Worm (Caenorhabditis elegans): ENCODE data around the gene F58G6.3.

Gene F58G6.3

DNA sequence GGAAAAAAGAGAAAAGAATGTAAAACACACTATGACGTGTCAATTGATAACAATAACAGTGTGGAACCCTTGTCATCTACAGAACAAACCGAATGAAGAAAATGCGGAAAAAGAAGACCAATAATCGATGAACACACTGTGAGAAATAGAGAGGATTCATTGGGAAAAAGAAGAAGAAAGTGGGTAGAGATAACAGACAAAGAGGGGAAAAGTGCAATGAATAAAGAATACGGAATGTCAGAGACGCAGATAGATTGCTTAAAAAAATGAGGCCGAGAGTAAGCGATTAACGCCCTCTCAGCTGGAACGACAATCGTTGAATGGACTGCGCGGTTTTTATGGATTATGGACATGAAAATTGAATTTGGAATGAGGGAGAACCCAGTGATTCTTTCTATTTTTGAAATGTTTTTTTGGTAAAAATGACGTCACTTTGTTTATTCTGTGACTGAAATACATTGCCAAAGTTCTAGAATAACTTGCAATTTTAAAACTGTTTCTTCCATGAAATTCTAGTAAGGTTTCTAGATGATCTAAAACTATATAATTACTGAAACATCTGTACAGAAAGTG is 5.5 kb upstream of the F58G6.3 start, which contains the start of gene amph-1:
amph-1 (minus strand) TSS at position 85 of the 573 bp plus-strand sequence.
- TF ChIP-seq nhr-21 (tag; optimal IDR thresholded peaks at IDR 0.05) = peak; percentile 2
- TF ChIP-seq nhr-77 (tag; optimal IDR thresholded peaks at IDR 0.05) = no peak
- no peak for TF ChIP-seq R02D3.7 (tag; optimal IDR thresholded peaks at IDR 0.05)
- TF ChIP-seq aly-2 (tag; optimal IDR thresholded peaks at IDR 0.05) = no peak
- TF ChIP-seq peb-1 (tag; optimal IDR thresholded peaks at IDR 0.05) = no peak
- no peak for TF ChIP-seq ztf-4 (tag; optimal IDR thresholded peaks at IDR 0.05)
- TF ChIP-seq zag-1 (tag; optimal IDR thresholded peaks at IDR 0.05) = no peak
- TF ChIP-seq lin-39 (tag; optimal IDR thresholded peaks at IDR 0.05) = no peak
- no peak for TF ChIP-seq snpc-4 (tag; optimal IDR thresholded peaks at IDR 0.05)
- peak in 1 of 2 experiments; percentile 41 for TF ChIP-seq lsy-2 (tag; optimal IDR thresholded peaks at IDR 0.05)
- TF ChIP-seq sma-3 (GFP tag; optimal IDR thresholded peaks at IDR 0.05) = peak; percentile 1
- TF ChIP-seq ztf-11 (tag; optimal IDR thresholded peaks at IDR 0.05) = no peak
- peak; percentile 50 for TF ChIP-seq blmp-1 (tag; optimal IDR thresholded peaks at IDR 0.05; ENCODE audit: insufficient read depth)
- TF ChIP-seq nhr-12 (tag; optimal IDR thresholded peaks at IDR 0.05) = no peak
- TF ChIP-seq unc-39 (tag; optimal IDR thresholded peaks at IDR 0.05) = no peak
- TF ChIP-seq unc-62 (GFP tag; optimal IDR thresholded peaks at IDR 0.05) = no peak
- no peak for TF ChIP-seq nhr-237 (tag; optimal IDR thresholded peaks at IDR 0.05)
- TF ChIP-seq elt-1 (tag; optimal IDR thresholded peaks at IDR 0.05) = no peak
- TF ChIP-seq sma-9 (GFP tag; optimal IDR thresholded peaks at IDR 0.05) = peak; percentile 51
- no peak for TF ChIP-seq sma-9 (tag; optimal IDR thresholded peaks at IDR 0.05)
- TF ChIP-seq C34F6.9 (tag; optimal IDR thresholded peaks at IDR 0.05) = peak; percentile 81
- TF ChIP-seq F13H6.1 (tag; optimal IDR thresholded peaks at IDR 0.05) = peak; percentile 42
- TF ChIP-seq sem-4 (tag; optimal IDR thresholded peaks at IDR 0.05) = no peak
- no peak for TF ChIP-seq gmeb-1 (tag; optimal IDR thresholded peaks at IDR 0.05)
- no peak for TF ChIP-seq nhr-10 (tag; optimal IDR thresholded peaks at IDR 0.05)
- no peak for TF ChIP-seq alr-1 (tag; optimal IDR thresholded peaks at IDR 0.05)
- no peak for TF ChIP-seq nhr-23 (tag; optimal IDR thresholded peaks at IDR 0.05)
- no peak for TF ChIP-seq ztf-1 (GFP tag; conservative IDR thresholded peaks at IDR 0.05)
- no peak for TF ChIP-seq skn-1 (tag; optimal IDR thresholded peaks at IDR 0.05)
- TF ChIP-seq lin-11 (tag; optimal IDR thresholded peaks at IDR 0.05) = no peak
- TF ChIP-seq nhr-11 (tag; optimal IDR thresholded peaks at IDR 0.05) = no peak
- no peak for TF ChIP-seq ceh-82 (tag; optimal IDR thresholded peaks at IDR 0.05)
- TF ChIP-seq crh-2 (tag; optimal IDR thresholded peaks at IDR 0.05) = peak; percentile 78
- no peak for TF ChIP-seq mdl-1 (tag; optimal IDR thresholded peaks at IDR 0.05)
- TF ChIP-seq ceh-16 (tag; optimal IDR thresholded peaks at IDR 0.05) = no peak
- TF ChIP-seq dmd-4 (tag; optimal IDR thresholded peaks at IDR 0.05) = no peak
- TF ChIP-seq lin-13 (GFP tag; optimal IDR thresholded peaks at IDR 0.05) = no peak
- no peak for TF ChIP-seq Y55F3AM.14 (GFP tag; optimal IDR thresholded peaks at IDR 0.05)
- no peak for TF ChIP-seq egl-27 (tag; optimal IDR thresholded peaks at IDR 0.05)
- peak; percentile 54 for TF ChIP-seq fos-1 (tag; optimal IDR thresholded peaks at IDR 0.05)
- peak; percentile 31 for TF ChIP-seq nhr-129 (tag; optimal IDR thresholded peaks at IDR 0.05)
- TF ChIP-seq mbf-1 (tag; optimal IDR thresholded peaks at IDR 0.05) = no peak
- no peak for TF ChIP-seq nhr-6 (tag; optimal IDR thresholded peaks at IDR 0.05)
- TF ChIP-seq nhr-25 (tag; optimal IDR thresholded peaks at IDR 0.05) = no peak
- TF ChIP-seq elt-3 (tag; optimal IDR thresholded peaks at IDR 0.05) = no peak
- TF ChIP-seq ama-1 (optimal IDR thresholded peaks at IDR 0.05) = no peak
- peak; percentile 48 for TF ChIP-seq unc-55 (GFP tag; optimal IDR thresholded peaks at IDR 0.05)
- no peak for TF ChIP-seq ZK546.5 (tag; optimal IDR thresholded peaks at IDR 0.05)
- no peak for TF ChIP-seq mab-5 (tag; optimal IDR thresholded peaks at IDR 0.05)

All from whole organism, L2 larva.